Worm (Caenorhabditis elegans) whole organism, L3 larva: ENCODE measurements around the gene C43H6.12.

Experiments used
- R02D3.7 ChIP-seq: fragments of 150-350 bp; optimal IDR thresholded peaks from 2 replicates; lab custom pipeline; 2014; ENCODE audit warnings: missing biosample characterization, missing genetic modification characterization
- ZK546.5 ChIP-seq: sonication (generic microtip); optimal IDR thresholded peaks from 2 replicates; lab custom pipeline; 2017; ENCODE audit warnings: missing biosample characterization, missing genetic modification characterization
- aly-2 ChIP-seq: fragments of 150-350 bp; optimal IDR thresholded peaks from 2 replicates; lab custom pipeline; 2014; ENCODE audit warnings: missing biosample characterization, missing genetic modification characterization
- ama-1 ChIP-seq: fragments of 150-350 bp; optimal IDR thresholded peaks from 2 replicates; lab custom pipeline; 2018
- ceh-28 ChIP-seq: fragments of 150-350 bp; optimal IDR thresholded peaks from 2 replicates; lab custom pipeline; 2014; ENCODE audit warnings: missing biosample characterization, missing genetic modification reagents, missing genetic modification characterization
- ceh-82 ChIP-seq: fragments of 150-350 bp; optimal IDR thresholded peaks from 2 replicates; lab custom pipeline; 2014; ENCODE audit warnings: missing biosample characterization, missing genetic modification characterization
- daf-12 ChIP-seq: fragments of 150-350 bp; optimal IDR thresholded peaks from 2 replicates; lab custom pipeline; 2014; ENCODE audit warnings: missing biosample characterization, missing genetic modification reagents, missing genetic modification characterization
- egl-5 ChIP-seq: fragments of 150-350 bp; optimal IDR thresholded peaks from 2 replicates; lab custom pipeline; 2017; ENCODE audit warnings: missing biosample characterization, missing genetic modification reagents, missing genetic modification characterization, inconsistent platforms
- elt-1 ChIP-seq: fragments of 150-350 bp; optimal IDR thresholded peaks from 2 replicates; lab custom pipeline; 2014; ENCODE audit warnings: missing biosample characterization, missing genetic modification characterization
- elt-2 ChIP-seq: sonication (generic microtip); optimal IDR thresholded peaks from 2 replicates; lab custom pipeline; 2016; ENCODE audit warnings: missing genetic modification reagents, mild to moderate bottlenecking, missing genetic modification characterization, missing compliant biosample characterization
- elt-3 ChIP-seq, 3 experiments: fragments of 150-350 bp in 1 of 3; sonication (generic microtip) in 2 of 3; optimal IDR thresholded peaks; 2 replicates in 2 of 3; 4 replicates in 1 of 3; lab custom pipeline; 2014 to 2017; ENCODE audit warnings: missing biosample characterization in 3 of 3, missing genetic modification characterization in 3 of 3
- eor-1 ChIP-seq, 2 experiments: fragments of 150-350 bp; optimal IDR thresholded peaks; 2 replicates each; lab custom pipeline; 2014 to 2018; ENCODE audit warnings: missing biosample characterization in 2 of 2, missing genetic modification characterization in 2 of 2
- fkh-10 ChIP-seq: sonication (generic microtip); optimal IDR thresholded peaks from 2 replicates; lab custom pipeline; 2017; ENCODE audit warnings: missing biosample characterization, missing genetic modification reagents, missing genetic modification characterization
- fkh-2 ChIP-seq: fragments of 150-350 bp; optimal IDR thresholded peaks from 2 replicates; lab custom pipeline; 2014; ENCODE audit warnings: missing biosample characterization, missing genetic modification reagents, missing genetic modification characterization
- fos-1 ChIP-seq: fragments of 150-350 bp; optimal IDR thresholded peaks from 2 replicates; lab custom pipeline; 2014; ENCODE audit warnings: missing biosample characterization, missing genetic modification characterization
- jun-1 ChIP-seq: fragments of 150-350 bp; optimal IDR thresholded peaks from 2 replicates; lab custom pipeline; 2014; ENCODE audit warnings: missing biosample characterization, missing genetic modification reagents, missing genetic modification characterization
- lin-15B ChIP-seq: fragments of 150-350 bp; optimal IDR thresholded peaks from 2 replicates; lab custom pipeline; 2014; ENCODE audit warnings: missing biosample characterization, missing genetic modification characterization
- lsy-12 ChIP-seq: sonication (generic microtip); optimal IDR thresholded peaks from 2 replicates; lab custom pipeline; 2016; ENCODE audit warnings: mild to moderate bottlenecking, missing genetic modification characterization, missing compliant biosample characterization
- mdl-1 ChIP-seq: fragments of 150-350 bp; optimal IDR thresholded peaks from 2 replicates; lab custom pipeline; 2014; ENCODE audit warnings: missing biosample characterization, missing genetic modification characterization
- mml-1 ChIP-seq: fragments of 150-350 bp; sonication (generic microtip); optimal IDR thresholded peaks from 3 replicates; lab custom pipeline; 2014; ENCODE audit warnings: missing biosample characterization, missing genetic modification characterization
- nfya-1 ChIP-seq: sonication (generic microtip); optimal IDR thresholded peaks from 2 replicates; lab custom pipeline; 2017; ENCODE audit warnings: missing genetic modification characterization, mild to moderate bottlenecking, missing compliant biosample characterization, antibody characterized with exemption, moderate library complexity; ENCODE audit not compliant: insufficient read depth
- nhr-25 ChIP-seq: sonication (generic microtip); optimal IDR thresholded peaks from 2 replicates; lab custom pipeline; 2017; ENCODE audit warnings: missing biosample characterization, missing genetic modification characterization
- nhr-43 ChIP-seq: sonication (generic microtip); optimal IDR thresholded peaks from 2 replicates; lab custom pipeline; 2016; ENCODE audit warnings: mild to moderate bottlenecking, missing genetic modification characterization, missing compliant biosample characterization; ENCODE audit not compliant: poor library complexity, severe bottlenecking
- nhr-67 ChIP-seq: fragments of 150-350 bp; optimal IDR thresholded peaks from 2 replicates; lab custom pipeline; 2014; ENCODE audit warnings: missing biosample characterization, missing genetic modification characterization
- pha-4 ChIP-seq: fragments of 150-350 bp; optimal IDR thresholded peaks from 2 replicates; lab custom pipeline; 2014; ENCODE audit warnings: missing biosample characterization, missing genetic modification reagents, missing genetic modification characterization
- pqm-1 ChIP-seq: fragments of 150-350 bp; optimal IDR thresholded peaks from 2 replicates; lab custom pipeline; 2017; ENCODE audit warnings: missing biosample characterization, missing genetic modification characterization, inconsistent platforms
- sea-2 ChIP-seq: fragments of 150-350 bp; sonication (generic microtip); optimal IDR thresholded peaks from 4 replicates; lab custom pipeline; 2014; ENCODE audit warnings: missing biosample characterization, missing genetic modification reagents, missing genetic modification characterization
- snpc-4 ChIP-seq: fragments of 150-350 bp; optimal IDR thresholded peaks from 2 replicates; lab custom pipeline; 2014; ENCODE audit warnings: missing biosample characterization, missing genetic modification characterization
- tbx-2 ChIP-seq: sonication (generic microtip); optimal IDR thresholded peaks from 2 replicates; lab custom pipeline; 2016; ENCODE audit warnings: mild to moderate bottlenecking, missing genetic modification characterization, missing compliant biosample characterization
- unc-39 ChIP-seq: sonication (generic microtip); optimal IDR thresholded peaks from 4 replicates; lab custom pipeline; 2017; ENCODE audit warnings: missing biosample characterization, missing genetic modification characterization
- unc-62 ChIP-seq: fragments of 150-350 bp; sonication (generic microtip); optimal IDR thresholded peaks from 4 replicates; lab custom pipeline; 2014; ENCODE audit warnings: missing biosample characterization, missing genetic modification reagents, missing genetic modification characterization
- zag-1 ChIP-seq: fragments of 150-350 bp; optimal IDR thresholded peaks from 2 replicates; lab custom pipeline; 2014; ENCODE audit warnings: missing biosample characterization, missing genetic modification characterization
- ztf-11 ChIP-seq: fragments of 150-350 bp; optimal IDR thresholded peaks from 2 replicates; lab custom pipeline; 2014; ENCODE audit warnings: missing biosample characterization, missing genetic modification characterization
- ztf-4 ChIP-seq: fragments of 150-350 bp; optimal IDR thresholded peaks from 2 replicates; lab custom pipeline; 2014; ENCODE audit warnings: missing biosample characterization, missing genetic modification characterization

C43H6.12 gene

DNA sequence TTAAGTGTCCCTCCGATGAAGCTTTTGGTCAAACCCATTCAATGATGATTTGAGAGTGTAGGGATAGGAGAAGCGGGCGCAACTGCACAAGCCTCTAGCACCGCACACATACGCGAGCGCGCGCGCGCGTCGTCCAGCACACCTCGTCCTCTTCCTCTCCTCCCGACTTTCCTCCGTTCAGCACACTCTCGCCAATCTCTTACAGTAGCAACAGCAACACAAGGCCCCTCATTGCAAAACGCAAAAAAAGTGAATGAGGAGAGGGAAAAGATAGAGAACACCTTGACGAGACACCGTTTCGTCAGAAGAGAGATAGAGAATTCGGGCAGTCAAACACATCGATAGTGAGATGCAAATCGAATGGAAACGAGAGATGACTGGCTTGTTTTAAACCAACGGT, 23.1 kb downstream of the C43H6.12 start (continued):
- TF ChIP-seq pha-4 (tag; lab: Kevin White, UChicago) (peak; percentile 91), mml-1 (tag; lab: Kevin White, UChicago) (no peak), elt-3 (tag; optimal IDR thresholded peaks at IDR 0.05; lab: Kevin White, UChicago) (no peak), fkh-10 (GFP tag; lab: Kevin White, UChicago) (no peak), ceh-82 (tag; lab: Kevin White, UChicago) (no peak), nfya-1 (tag; lab: Kevin White, UChicago) (peak; percentile 60), eor-1 (tag; optimal IDR thresholded peaks at IDR 0.05; lab: Kevin White, UChicago) (no peak), R02D3.7 (tag; lab: Kevin White, UChicago) (no peak), unc-39 (tag; lab: Kevin White, UChicago) (no peak), lsy-12 (tag; lab: Kevin White, UChicago) (peak; percentile 11), unc-62 (GFP tag; lab: Kevin White, UChicago) (peak; percentile 33), ztf-4 (no peak), nhr-67 (tag; lab: Kevin White, UChicago) (no peak), nhr-25 (tag; lab: Kevin White, UChicago) (peak; percentile 83), zag-1 (tag; lab: Kevin White, UChicago) (no peak), daf-12 (tag; lab: Kevin White, UChicago) (no peak), aly-2 (tag; lab: Kevin White, UChicago) (no peak), snpc-4 (tag; lab: Kevin White, UChicago) (peak; percentile 44)

DNA sequence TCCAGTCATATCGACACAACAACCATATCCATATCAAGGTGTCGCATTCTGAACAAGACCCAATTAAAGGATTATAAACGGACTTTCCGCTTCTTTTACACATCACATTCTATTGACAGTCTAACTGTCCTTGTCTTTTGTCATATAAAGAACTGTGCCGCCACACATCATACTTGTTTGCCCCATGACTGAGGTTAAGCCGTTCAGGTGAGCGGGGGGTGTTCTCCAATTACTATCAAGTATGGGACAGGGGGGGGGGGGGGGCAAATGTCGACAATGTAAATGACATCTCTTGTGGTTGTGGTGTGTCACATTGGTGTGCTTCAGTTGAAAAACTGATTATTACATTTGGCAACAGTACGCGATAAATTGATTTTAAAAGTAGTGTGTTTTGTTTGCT, 24.4 kb downstream of the C43H6.12 start:
- TF ChIP-seq daf-12 (tag; lab: Kevin White, UChicago) (no peak), aly-2 (tag; lab: Kevin White, UChicago) (no peak), sea-2 (GFP tag; lab: Kevin White, UChicago) (no peak)
- TF ChIP-seq, all 47 proteins: peak for 0

- TF ChIP-seq elt-1 (tag; lab: Kevin White, UChicago) (no peak), ceh-28 (no peak), nfya-1 (tag; lab: Kevin White, UChicago) (peak; percentile 10), pha-4 (tag; lab: Kevin White, UChicago) (peak; percentile 16), ama-1 (lab: Kevin White, UChicago) (peak; percentile 24)
- TF ChIP-seq, all 47 proteins: peak for 3
Measured at ce11 chrX:2435353-2435752, 25.9 kb downstream of the C43H6.12 start.

DNA sequence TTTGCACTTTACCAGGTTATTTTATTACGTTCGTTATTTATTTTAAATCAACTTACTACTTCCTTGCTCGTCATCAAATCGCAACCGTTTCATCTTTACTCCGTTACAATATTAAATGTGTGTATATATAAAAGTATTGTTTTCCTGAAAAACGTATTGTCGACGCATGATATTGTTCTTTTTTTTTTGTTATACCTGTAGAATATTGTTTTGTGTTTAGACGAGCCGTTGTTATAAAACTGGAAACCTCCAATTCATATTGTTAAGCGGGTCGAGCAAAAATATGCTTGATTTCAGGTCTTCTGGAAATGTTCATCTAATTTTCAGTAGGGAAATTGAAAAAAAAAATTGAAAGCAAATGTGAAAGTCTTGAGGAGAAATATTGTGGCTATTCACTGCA, 29.4 kb downstream of the C43H6.12 start, which contains the start of gene gid-2:
TSS of gene gid-2 (minus strand) at position 101 of the 400 bp plus-strand sequence.
- TF ChIP-seq fkh-2 (tag; lab: Kevin White, UChicago), result no peak
- TF ChIP-seq nhr-25 (tag; lab: Kevin White, UChicago), result no peak
- TF ChIP-seq tbx-2 (tag; lab: Kevin White, UChicago), result no peak
- no peak for TF ChIP-seq ztf-11
- TF ChIP-seq pqm-1 (tag; lab: Kevin White, UChicago), result no peak
- TF ChIP-seq aly-2 (tag; lab: Kevin White, UChicago), result no peak
- TF ChIP-seq ceh-28, result no peak
- no peak for TF ChIP-seq lin-15B (tag; lab: Kevin White, UChicago)
- no peak for TF ChIP-seq ztf-4
- TF ChIP-seq jun-1 (tag; lab: Kevin White, UChicago), result no peak
- TF ChIP-seq elt-2 (tag; lab: Kevin White, UChicago), result no peak
- TF ChIP-seq zag-1 (tag; lab: Kevin White, UChicago), result no peak
- TF ChIP-seq nhr-43 (tag; lab: Kevin White, UChicago), result no peak
- TF ChIP-seq snpc-4 (tag; lab: Kevin White, UChicago), result no peak
- TF ChIP-seq unc-62 (GFP tag; lab: Kevin White, UChicago), result no peak
- TF ChIP-seq eor-1 (tag; optimal IDR thresholded peaks at IDR 0.05; lab: Kevin White, UChicago), result no peak
- TF ChIP-seq mdl-1, result no peak
- TF ChIP-seq nhr-67 (tag; lab: Kevin White, UChicago), result no peak
- no peak for TF ChIP-seq ZK546.5
- no peak for TF ChIP-seq fos-1

DNA sequence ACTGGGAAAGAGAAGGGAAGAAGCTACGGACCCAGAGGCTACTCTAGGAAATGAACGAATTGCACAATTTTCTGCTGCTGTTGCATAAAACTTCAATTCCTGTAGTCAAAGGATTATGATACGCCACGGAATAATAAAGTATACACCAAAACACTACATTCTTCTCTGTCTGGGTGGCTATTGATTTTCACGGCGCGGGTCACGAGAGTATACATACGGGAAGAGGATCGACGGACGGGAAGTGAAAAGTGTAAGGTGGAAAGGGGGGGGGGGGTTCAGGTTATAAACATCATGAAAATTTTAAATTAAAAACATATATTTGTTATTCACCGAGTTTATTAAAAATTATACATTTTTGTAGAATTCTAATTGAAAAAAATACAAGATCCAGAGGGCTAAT, 29.9 kb downstream of the C43H6.12 start:
- TF ChIP-seq nfya-1 (tag; lab: Kevin White, UChicago) (peak; percentile 6), egl-5 (tag; lab: Kevin White, UChicago) (no peak)
